Worm (Caenorhabditis elegans) whole organism, mixed stage, embryonic: ENCODE results near the gene morc-1.
A peak's percentile ranks its signal among the peaks of the same experiment; 100 is the strongest.

Experiments
- M03D4.4 ChIP-seq: sonication (generic microtip); optimal IDR thresholded peaks from 2 replicates; lab custom pipeline; 2017; ENCODE audit warnings: mild to moderate bottlenecking, missing genetic modification characterization, missing compliant biosample characterization
- bed-3 ChIP-seq: fragments of 200-800 bp; sonication (Bioruptor generic); optimal IDR thresholded peaks from 3 replicates; lab custom pipeline; 2018; ENCODE audit warnings: mild to moderate bottlenecking, missing genetic modification characterization, moderate library complexity, missing compliant biosample characterization
- blmp-1 ChIP-seq: fragments of 150-350 bp; optimal IDR thresholded peaks from 2 replicates; lab custom pipeline; 2014; ENCODE audit warnings: missing biosample characterization, missing genetic modification characterization
- ceh-39 ChIP-seq: fragments of 150-350 bp; optimal IDR thresholded peaks from 2 replicates; lab custom pipeline; 2014; ENCODE audit warnings: missing biosample characterization, missing genetic modification characterization
- ceh-43 ChIP-seq: fragments of 200-800 bp; sonication (Bioruptor generic); optimal IDR thresholded peaks from 2 replicates; lab custom pipeline; 2018; ENCODE audit warnings: mild to moderate bottlenecking, missing genetic modification characterization, moderate library complexity, missing compliant biosample characterization
- ceh-83 ChIP-seq: fragments of 200-800 bp; sonication (Bioruptor generic); optimal IDR thresholded peaks from 2 replicates; lab custom pipeline; 2018; ENCODE audit warnings: mild to moderate bottlenecking, missing genetic modification characterization, missing compliant biosample characterization
- ces-1 ChIP-seq: fragments of 150-350 bp; optimal IDR thresholded peaks from 2 replicates; lab custom pipeline; 2014; ENCODE audit warnings: missing biosample characterization, missing genetic modification reagents, missing genetic modification characterization
- cnd-1 ChIP-seq: fragments of 200-800 bp; sonication (Bioruptor generic); optimal IDR thresholded peaks from 2 replicates; lab custom pipeline; 2018; ENCODE audit warnings: mild to moderate bottlenecking, missing genetic modification characterization, missing compliant biosample characterization
- drap-1 ChIP-seq: fragments of 200-800 bp; sonication (Bioruptor generic); optimal IDR thresholded peaks from 3 replicates; lab custom pipeline; 2018; ENCODE audit warnings: mild to moderate bottlenecking, missing genetic modification characterization, missing compliant biosample characterization
- elt-3 ChIP-seq: fragments of 150-350 bp; optimal IDR thresholded peaks from 2 replicates; lab custom pipeline; 2014; ENCODE audit warnings: missing biosample characterization, missing genetic modification characterization
- flh-1 ChIP-seq: fragments of 200-800 bp; sonication (Bioruptor generic); optimal IDR thresholded peaks from 2 replicates; lab custom pipeline; 2018; ENCODE audit warnings: mild to moderate bottlenecking, missing genetic modification characterization, moderate library complexity, missing compliant biosample characterization
- ham-2 ChIP-seq: fragments of 200-800 bp; sonication (Bioruptor generic); optimal IDR thresholded peaks from 2 replicates; lab custom pipeline; 2018; ENCODE audit warnings: mild to moderate bottlenecking, missing genetic modification characterization, missing compliant biosample characterization
- hlh-1 ChIP-seq: fragments of 150-350 bp; optimal IDR thresholded peaks from 2 replicates; lab custom pipeline; 2014; ENCODE audit warnings: missing biosample characterization, missing genetic modification reagents, missing genetic modification characterization
- lin-32 ChIP-seq: fragments of 200-800 bp; sonication (Bioruptor generic); optimal IDR thresholded peaks from 2 replicates; lab custom pipeline; 2018; ENCODE audit warnings: mild to moderate bottlenecking, missing genetic modification characterization, missing compliant biosample characterization
- lsy-2 ChIP-seq: fragments of 150-350 bp; optimal IDR thresholded peaks from 2 replicates; lab custom pipeline; 2014; ENCODE audit warnings: missing biosample characterization, missing genetic modification characterization
- mab-5 ChIP-seq: fragments of 150-350 bp; optimal IDR thresholded peaks from 2 replicates; lab custom pipeline; 2014; ENCODE audit warnings: missing biosample characterization, missing genetic modification characterization
- mep-1 ChIP-seq: fragments of 150-350 bp; optimal IDR thresholded peaks from 2 replicates; lab custom pipeline; 2017; ENCODE audit warnings: missing biosample characterization, missing genetic modification reagents, missing genetic modification characterization, inconsistent platforms
- mls-2 ChIP-seq: sonication (generic microtip); optimal IDR thresholded peaks from 2 replicates; lab custom pipeline; 2016; ENCODE audit warnings: mild to moderate bottlenecking, missing genetic modification characterization, moderate library complexity, missing compliant biosample characterization
- nhr-12 ChIP-seq: fragments of 150-350 bp; optimal IDR thresholded peaks from 2 replicates; lab custom pipeline; 2014; ENCODE audit warnings: missing biosample characterization, missing genetic modification characterization
- nhr-2 ChIP-seq: fragments of 150-350 bp; optimal IDR thresholded peaks from 2 replicates; lab custom pipeline; 2014; ENCODE audit warnings: missing biosample characterization, missing genetic modification characterization
- nhr-237 ChIP-seq: fragments of 150-350 bp; optimal IDR thresholded peaks from 2 replicates; lab custom pipeline; 2014; ENCODE audit warnings: missing biosample characterization, missing genetic modification characterization
- nhr-28 ChIP-seq: fragments of 150-350 bp; optimal IDR thresholded peaks from 2 replicates; lab custom pipeline; 2014; ENCODE audit warnings: missing biosample characterization, missing genetic modification characterization
- pha-4 ChIP-seq: fragments of 150-350 bp; optimal IDR thresholded peaks from 2 replicates; lab custom pipeline; 2018; ENCODE audit warnings: missing biosample characterization, missing genetic modification reagents, missing genetic modification characterization
- sem-2 ChIP-seq: fragments of 200-800 bp; sonication (Bioruptor generic); optimal IDR thresholded peaks from 2 replicates; lab custom pipeline; 2018; ENCODE audit warnings: mild to moderate bottlenecking, missing genetic modification characterization, missing compliant biosample characterization
- sptf-1 ChIP-seq: sonication (generic microtip); optimal IDR thresholded peaks from 2 replicates; lab custom pipeline; 2017; ENCODE audit warnings: mild to moderate bottlenecking, missing genetic modification characterization, moderate library complexity, missing compliant biosample characterization
- tbx-8 ChIP-seq: fragments of 200-800 bp; sonication (Bioruptor generic); optimal IDR thresholded peaks from 2 replicates; lab custom pipeline; 2018; ENCODE audit warnings: mild to moderate bottlenecking, missing genetic modification characterization, moderate library complexity, missing compliant biosample characterization
- unc-120 ChIP-seq: sonication (generic microtip); optimal IDR thresholded peaks from 2 replicates; lab custom pipeline; 2017; ENCODE audit warnings: missing genetic modification characterization, missing compliant biosample characterization; ENCODE audit not compliant: poor library complexity, severe bottlenecking
- unc-39 ChIP-seq: fragments of 150-350 bp; optimal IDR thresholded peaks from 2 replicates; lab custom pipeline; 2014; ENCODE audit warnings: missing biosample characterization, missing genetic modification characterization
- unc-62 ChIP-seq: fragments of 150-350 bp; optimal IDR thresholded peaks from 2 replicates; lab custom pipeline; 2014; ENCODE audit warnings: missing biosample characterization, missing genetic modification reagents, missing genetic modification characterization

The morc-1 gene

ce11 chrIII:5211137-5211648 lies 4.5 kb upstream of the morc-1 start:
- TF ChIP-seq flh-1 (peak; percentile 45), bed-3 (GFP tag; lab: Kevin White, UChicago) (peak; percentile 58), ceh-83 (GFP tag; lab: Kevin White, UChicago) (peak; percentile 88), ham-2 (GFP tag; lab: Kevin White, UChicago) (peak; percentile 75), ceh-43 (GFP tag; lab: Kevin White, UChicago) (peak; percentile 60), sptf-1 (tag; lab: Kevin White, UChicago) (peak; percentile 85), nhr-12 (peak; percentile 15), nhr-2 (tag; lab: Kevin White, UChicago) (peak; percentile 46), cnd-1 (tag; lab: Kevin White, UChicago) (peak; percentile 85), unc-120 (tag; lab: Kevin White, UChicago) (peak; percentile 46), tbx-8 (GFP tag; lab: Kevin White, UChicago) (peak; percentile 7), mep-1 (peak; percentile 0)

ce11 chrIII:5210269-5210668 lies 3.6 kb upstream of the morc-1 start:
- peak; percentile 25 for TF ChIP-seq unc-62 (GFP tag; lab: Kevin White, UChicago)
- TF ChIP-seq mab-5 (tag; lab: Kevin White, UChicago): peak; percentile 53
- no peak for TF ChIP-seq nhr-28

DNA sequence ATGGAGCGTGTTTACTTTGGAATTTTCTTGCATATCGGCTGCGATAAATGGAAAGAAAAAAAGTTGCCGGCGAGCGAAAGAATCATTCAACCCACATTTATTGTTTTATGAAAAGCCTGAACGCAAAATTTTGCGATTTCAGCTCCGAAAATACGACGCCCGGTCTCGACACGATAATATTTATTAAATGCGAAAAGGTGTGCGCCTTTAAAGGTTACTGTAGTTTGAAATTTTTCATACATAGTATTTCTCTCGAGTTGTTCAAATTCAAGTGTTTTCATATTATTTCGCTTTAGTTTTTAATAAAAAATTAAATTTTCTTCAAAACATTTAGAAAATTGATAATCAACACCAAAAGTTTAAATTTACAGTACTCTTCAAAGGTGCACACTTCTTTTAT lies 2.3 kb upstream of the morc-1 start, which contains the start of gene syx-16:
TSS of gene syx-16 (minus strand) at position 118 of the 400 bp plus-strand sequence.
- TF ChIP-seq flh-1: no peak
- TF ChIP-seq cnd-1 (tag; lab: Kevin White, UChicago): no peak
- TF ChIP-seq unc-39: no peak
- TF ChIP-seq mls-2 (tag; lab: Kevin White, UChicago): no peak
- TF ChIP-seq pha-4 (tag; lab: Kevin White, UChicago): no peak
- no peak for TF ChIP-seq lin-32 (GFP tag; lab: Kevin White, UChicago)
- no peak for TF ChIP-seq nhr-12

DNA sequence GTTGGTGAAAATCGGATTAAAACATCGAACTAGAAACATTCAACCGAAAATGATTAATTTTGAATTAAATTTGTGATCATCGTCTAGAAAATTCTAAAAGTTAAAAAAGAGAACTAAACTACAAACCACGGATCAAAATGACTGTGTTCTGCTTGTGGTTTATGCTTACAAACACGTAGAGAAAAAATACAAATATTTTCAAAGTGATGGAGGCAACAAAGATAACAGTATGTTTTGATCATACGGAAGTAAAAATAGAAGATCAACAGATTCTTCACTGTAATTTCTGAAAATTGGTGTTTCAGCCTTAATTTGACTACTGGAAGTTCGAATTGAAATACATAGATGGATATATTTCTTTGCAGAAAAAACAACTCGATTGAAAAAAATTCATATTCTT lies 3.4 kb downstream of the morc-1 start:
- TF ChIP-seq nhr-12: no peak
- TF ChIP-seq nhr-237 (tag; lab: Kevin White, UChicago): no peak
- no peak for TF ChIP-seq ces-1 (GFP tag; lab: Kevin White, UChicago)
- TF ChIP-seq, all 35 proteins: peak for 0

- no peak for TF ChIP-seq ces-1 (GFP tag; lab: Kevin White, UChicago)
- no peak for TF ChIP-seq tbx-8 (GFP tag; lab: Kevin White, UChicago)
- TF ChIP-seq ham-2 (GFP tag; lab: Kevin White, UChicago): peak; percentile 25
- TF ChIP-seq hlh-1 (tag; lab: Kevin White, UChicago): no peak
- no peak for TF ChIP-seq flh-1
- TF ChIP-seq lsy-2: no peak
- peak; percentile 1 for TF ChIP-seq nhr-237 (tag; lab: Kevin White, UChicago)
- TF ChIP-seq lin-32 (GFP tag; lab: Kevin White, UChicago): no peak
- TF ChIP-seq sptf-1 (tag; lab: Kevin White, UChicago): no peak
- peak; percentile 66 for TF ChIP-seq unc-120 (tag; lab: Kevin White, UChicago)
- no peak for TF ChIP-seq M03D4.4 (tag; lab: Kevin White, UChicago)
- TF ChIP-seq nhr-28: peak; percentile 18
- no peak for TF ChIP-seq cnd-1 (tag; lab: Kevin White, UChicago)
- TF ChIP-seq sem-2 (GFP tag; lab: Kevin White, UChicago): no peak
- no peak for TF ChIP-seq pha-4 (tag; lab: Kevin White, UChicago)
- no peak for TF ChIP-seq ceh-39
- no peak for TF ChIP-seq mab-5 (tag; lab: Kevin White, UChicago)
These were observed 4.1 kb downstream of the morc-1 start for ce11 chrIII:5202641-5203040.

ce11 chrIII:5201267-5201666 lies 5.4 kb downstream of the morc-1 start:
- TF ChIP-seq ceh-39 (no peak), nhr-12 (no peak), drap-1 (GFP tag; lab: Kevin White, UChicago) (no peak)

DNA sequence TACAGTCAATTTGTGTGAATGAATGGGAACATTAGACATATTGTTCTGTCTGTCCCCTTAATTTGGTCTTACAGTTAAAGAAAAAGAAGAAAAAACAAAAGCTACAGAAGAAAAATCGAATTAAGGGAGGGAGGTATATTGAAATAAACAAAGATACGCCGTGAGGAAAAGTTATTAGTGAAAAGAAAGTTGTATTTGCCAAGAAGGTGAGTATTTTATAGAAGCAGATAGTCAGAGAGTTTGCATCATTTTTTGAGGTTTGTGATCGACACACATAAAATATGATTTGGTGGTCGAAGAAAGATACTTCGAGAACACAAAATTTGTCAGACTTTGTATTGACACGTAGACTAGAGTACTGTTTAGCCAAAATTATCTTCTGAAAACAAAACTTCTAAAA lies 6.4 kb downstream of the morc-1 start:
- no peak for TF ChIP-seq ces-1 (GFP tag; lab: Kevin White, UChicago)
- no peak for TF ChIP-seq ham-2 (GFP tag; lab: Kevin White, UChicago)
- TF ChIP-seq unc-39: no peak
- TF ChIP-seq blmp-1: no peak
- TF ChIP-seq hlh-1 (tag; lab: Kevin White, UChicago): no peak
- no peak for TF ChIP-seq lsy-2
- TF ChIP-seq tbx-8 (GFP tag; lab: Kevin White, UChicago): no peak
- TF ChIP-seq elt-3: no peak
